Fruit fly (Drosophila melanogaster) whole organism, embryonic: ENCODE results near the gene Jhbp6.
"Not testable (repeated sequence)": the region's sequence is repeated elsewhere in the genome, so short reads cannot be mapped to it uniquely, and the experiment has no call there.

Source experiments
- Atf3 ChIP-seq: fragments of 200-800 bp; sonication (Bioruptor generic); optimal IDR thresholded peaks from 3 replicates; lab custom pipeline; 2016; ENCODE audit warnings: missing biosample characterization, missing genetic modification characterization
- Awh ChIP-seq: fragments of 200-800 bp; sonication (Bioruptor generic); IDR thresholded peaks from 2 replicates; pipeline ENCODE4, ENCODE4 v1.3.6; 2022; ENCODE audit warnings: missing biosample characterization, missing genetic modification characterization
- CG10267 ChIP-seq: fragments of 200-800 bp; sonication (Bioruptor generic); optimal IDR thresholded peaks from 2 replicates; lab custom pipeline; 2018; ENCODE audit warnings: missing biosample characterization, mild to moderate bottlenecking, missing genetic modification characterization, moderate library complexity
- CG11696 ChIP-seq: fragments of 200-800 bp; sonication (Bioruptor generic); IDR thresholded peaks from 2 replicates; pipeline ENCODE4 v1.3.6; 2022; ENCODE audit warnings: missing biosample characterization, missing genetic modification characterization
- CG14710 ChIP-seq: fragments of 200-800 bp; sonication (Bioruptor generic); optimal IDR thresholded peaks from 3 replicates; lab custom pipeline; 2019; ENCODE audit warnings: missing biosample characterization, mild to moderate bottlenecking, missing genetic modification characterization, moderate library complexity
- CG17186 ChIP-seq: fragments of 200-800 bp; sonication (Bioruptor generic); optimal IDR thresholded peaks from 3 replicates; lab custom pipeline; 2017; ENCODE audit warnings: missing biosample characterization, missing genetic modification reagents, missing genetic modification characterization
- CG1832 ChIP-seq: fragments of 200-800 bp; sonication (Bioruptor generic); optimal IDR thresholded peaks from 2 replicates; lab custom pipeline; 2017; ENCODE audit warnings: missing biosample characterization, mild to moderate bottlenecking, missing genetic modification characterization, inconsistent platforms
- CG18599 ChIP-seq: fragments of 200-800 bp; sonication (Bioruptor generic); optimal IDR thresholded peaks from 3 replicates; lab custom pipeline; 2017; ENCODE audit warnings: missing biosample characterization, missing genetic modification characterization, mild to moderate bottlenecking, moderate library complexity, missing genetic modification reagents
- CG31388 ChIP-seq: fragments of 200-800 bp; sonication (Bioruptor generic); optimal IDR thresholded peaks from 2 replicates; lab custom pipeline; 2016; ENCODE audit warnings: missing biosample characterization, missing genetic modification characterization
- CG3838 ChIP-seq: fragments of 200-800 bp; sonication (Bioruptor generic); optimal IDR thresholded peaks from 3 replicates; lab custom pipeline; 2016; ENCODE audit warnings: missing biosample characterization, missing genetic modification characterization
- CG4282 ChIP-seq: fragments of 200-800 bp; sonication (Bioruptor generic); optimal IDR thresholded peaks from 2 replicates; lab custom pipeline; 2016; ENCODE audit warnings: missing biosample characterization, missing genetic modification characterization
- CG4617 ChIP-seq: fragments of 200-800 bp; sonication (Bioruptor generic); optimal IDR thresholded peaks from 3 replicates; lab custom pipeline; 2016; ENCODE audit warnings: missing biosample characterization, missing genetic modification characterization, borderline replicate concordance
- CG8089 ChIP-seq: fragments of 200-800 bp; sonication (Bioruptor generic); optimal IDR thresholded peaks from 3 replicates; lab custom pipeline; 2016; ENCODE audit warnings: missing biosample characterization, missing genetic modification characterization
- CG8290 ChIP-seq, 3 experiments: fragments of 200-800 bp; sonication (Bioruptor generic); optimal IDR thresholded peaks; 2 replicates each; lab custom pipeline; 2016 to 2019; ENCODE audit warnings: missing biosample characterization in 3 of 3, missing genetic modification characterization in 3 of 3, mild to moderate bottlenecking in 2 of 3, moderate library complexity in 1 of 3
- CG8388 ChIP-seq: fragments of 200-800 bp; sonication (Bioruptor generic); optimal IDR thresholded peaks from 2 replicates; lab custom pipeline; 2019; ENCODE audit warnings: missing biosample characterization, mild to moderate bottlenecking, missing genetic modification characterization, moderate library complexity
- CkIIα-i1 ChIP-seq: fragments of 200-800 bp; sonication (Bioruptor generic); IDR thresholded peaks from 2 replicates; pipeline ENCODE4 v1.3.6; 2022; ENCODE audit warnings: missing biosample characterization, missing genetic modification characterization
- D ChIP-seq, 2 experiments: fragments of 200-800 bp in 1 of 2; fragments of >200 bp in 1 of 2; sonication (Bioruptor generic) in 1 of 2; optimal IDR thresholded peaks; 2 replicates in 1 of 2; 3 replicates in 1 of 2; lab custom pipeline; 2017; ENCODE audit warnings: mild to moderate bottlenecking in 1 of 2, missing biosample characterization in 1 of 2, missing genetic modification characterization in 1 of 2, missing genetic modification reagents in 1 of 2
- Dbx ChIP-seq: fragments of 200-800 bp; sonication (Bioruptor generic); IDR thresholded peaks from 3 replicates; pipeline ENCODE4 v1.3.6; 2022; ENCODE audit warnings: missing biosample characterization, missing genetic modification characterization
- HLH4C ChIP-seq: fragments of 200-800 bp; sonication (Bioruptor generic); IDR thresholded peaks from 3 replicates; pipeline ENCODE4 v1.3.6; 2022; ENCODE audit warnings: missing biosample characterization, missing genetic modification characterization; ENCODE audit not compliant: partially characterized antibody
- HLH54F ChIP-seq: fragments of 200-800 bp; sonication (Bioruptor generic); optimal IDR thresholded peaks from 3 replicates; lab custom pipeline; 2016; ENCODE audit warnings: missing biosample characterization, missing genetic modification characterization
- HmgZ ChIP-seq: fragments of 200-800 bp; sonication (Bioruptor generic); optimal IDR thresholded peaks from 2 replicates; lab custom pipeline; 2018; ENCODE audit warnings: missing biosample characterization, mild to moderate bottlenecking, missing genetic modification characterization
- Hsf ChIP-seq: fragments of 200-800 bp; sonication (Bioruptor generic); optimal IDR thresholded peaks from 3 replicates; lab custom pipeline; 2016; ENCODE audit warnings: missing biosample characterization, missing genetic modification characterization
- NC2α ChIP-seq: fragments of 200-800 bp; sonication (Bioruptor generic); optimal IDR thresholded peaks from 2 replicates; lab custom pipeline; 2016; ENCODE audit warnings: missing biosample characterization, missing genetic modification characterization
- Six4 ChIP-seq: fragments of 200-800 bp; sonication (Bioruptor generic); optimal IDR thresholded peaks from 2 replicates; lab custom pipeline; 2016; ENCODE audit warnings: missing biosample characterization, missing genetic modification characterization
- Ssrp ChIP-seq: fragments of 200-800 bp; sonication (Bioruptor generic); optimal IDR thresholded peaks from 2 replicates; lab custom pipeline; 2018; ENCODE audit warnings: missing biosample characterization, mild to moderate bottlenecking, missing genetic modification characterization, moderate library complexity
- dan ChIP-seq: fragments of 200-800 bp; sonication (Bioruptor generic); IDR thresholded peaks from 2 replicates; pipeline ENCODE4 v1.3.6; 2022; ENCODE audit warnings: missing biosample characterization, missing genetic modification characterization
- dmrt11E ChIP-seq: fragments of 200-800 bp; sonication (Bioruptor generic); optimal IDR thresholded peaks from 3 replicates; lab custom pipeline; 2018; ENCODE audit warnings: missing biosample characterization, mild to moderate bottlenecking, missing genetic modification characterization, moderate library complexity
- exex ChIP-seq: fragments of 200-800 bp; sonication (Bioruptor generic); optimal IDR thresholded peaks from 4 replicates; lab custom pipeline; 2018; ENCODE audit warnings: missing biosample characterization, mild to moderate bottlenecking, missing genetic modification characterization, moderate library complexity
- fru ChIP-seq: fragments of >200 bp; optimal IDR thresholded peaks from 2 replicates; lab custom pipeline; 2017
- grn ChIP-seq: fragments of 200-800 bp; sonication (Bioruptor generic); optimal IDR thresholded peaks from 3 replicates; lab custom pipeline; 2017; ENCODE audit warnings: missing biosample characterization, missing genetic modification characterization
- jing ChIP-seq: fragments of 200-800 bp; sonication (Bioruptor generic); optimal IDR thresholded peaks from 2 replicates; lab custom pipeline; 2018; ENCODE audit warnings: missing biosample characterization, mild to moderate bottlenecking, missing genetic modification characterization
- kay ChIP-seq: fragments of 200-800 bp; sonication (Bioruptor generic); optimal IDR thresholded peaks from 2 replicates; lab custom pipeline; 2016; ENCODE audit warnings: missing biosample characterization, missing genetic modification characterization
- nerfin-1 ChIP-seq: fragments of 200-800 bp; sonication (Bioruptor generic); optimal IDR thresholded peaks from 3 replicates; lab custom pipeline; 2019; ENCODE audit warnings: missing biosample characterization, mild to moderate bottlenecking, missing genetic modification characterization, moderate library complexity
- nmo ChIP-seq: fragments of 200-800 bp; sonication (Bioruptor generic); optimal IDR thresholded peaks from 2 replicates; lab custom pipeline; 2018; ENCODE audit warnings: missing biosample characterization, mild to moderate bottlenecking, missing genetic modification characterization, moderate library complexity
- org-1 ChIP-seq: fragments of 200-800 bp; sonication (Bioruptor generic); optimal IDR thresholded peaks from 2 replicates; lab custom pipeline; 2017; ENCODE audit warnings: missing biosample characterization, missing genetic modification characterization
- ro ChIP-seq: fragments of 200-800 bp; sonication (Bioruptor generic); IDR thresholded peaks from 2 replicates; pipeline ENCODE4 v1.3.6; 2022; ENCODE audit warnings: missing biosample characterization, missing genetic modification characterization
- run ChIP-seq: fragments of 200-800 bp; sonication (Bioruptor generic); optimal IDR thresholded peaks from 3 replicates; lab custom pipeline; 2018; ENCODE audit warnings: missing biosample characterization, mild to moderate bottlenecking, missing genetic modification characterization
- sisA ChIP-seq: fragments of 200-800 bp; sonication (Bioruptor generic); IDR thresholded peaks from 2 replicates; pipeline ENCODE4 v1.3.6; 2022; ENCODE audit warnings: missing biosample characterization, missing genetic modification characterization
- so ChIP-seq: fragments of 200-800 bp; sonication (Bioruptor generic); IDR thresholded peaks from 3 replicates; pipeline ENCODE4 v1.3.6; 2022; ENCODE audit warnings: missing biosample characterization, missing genetic modification characterization
- tap ChIP-seq: fragments of 200-800 bp; optimal IDR thresholded peaks from 3 replicates; lab custom pipeline; 2019; ENCODE audit warnings: missing biosample characterization, mild to moderate bottlenecking, missing genetic modification characterization, moderate library complexity
- wdn ChIP-seq: fragments of 200-800 bp; sonication (Bioruptor generic); IDR thresholded peaks from 2 replicates; pipeline ENCODE4 v1.3.6; 2022; ENCODE audit warnings: missing biosample characterization, missing genetic modification characterization

Gene Jhbp6

DNA sequence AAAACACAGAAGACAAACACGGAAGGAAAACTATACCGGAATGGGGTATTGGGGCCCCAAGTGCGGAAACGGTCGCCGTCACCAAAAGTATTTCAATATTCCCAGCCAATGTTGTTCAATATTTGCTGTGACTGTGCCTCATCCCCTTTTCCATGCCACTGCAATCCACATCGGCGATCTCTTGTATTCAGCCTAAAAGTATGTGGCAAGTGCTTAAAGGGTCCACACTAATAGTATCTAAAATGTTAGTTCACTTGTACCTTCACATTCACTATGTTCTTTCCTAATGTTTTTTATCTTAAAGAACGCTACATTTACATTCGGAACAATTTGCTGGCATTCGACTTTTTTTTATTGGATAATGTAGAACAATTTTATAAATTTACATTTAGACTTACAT is 11.2 kb downstream of the Jhbp6 start (continued):
- TF ChIP-seq CG8290 (GFP tag; optimal IDR thresholded peaks at IDR 0.05; lab: Kevin White, UChicago) = no peak
- TF ChIP-seq CG8290 (tag; optimal IDR thresholded peaks at IDR 0.05; lab: Kevin White, UChicago) = no peak
- peak; percentile 11 for TF ChIP-seq CG14710 (tag; lab: Kevin White, UChicago)
- no peak for TF ChIP-seq CG1832 (GFP tag; lab: Kevin White, UChicago)
- no peak for TF ChIP-seq Awh (GFP tag; lab: Robert Waterston, UW)
- TF ChIP-seq nerfin-1 (tag; lab: Kevin White, UChicago) = no peak
- TF ChIP-seq CG17186 = no peak
- no peak for TF ChIP-seq HmgZ (tag; lab: Kevin White, UChicago)
- no peak for TF ChIP-seq Dbx (GFP tag; lab: Robert Waterston, UW)
- TF ChIP-seq grn (GFP tag; lab: Kevin White, UChicago) = peak; percentile 71
- no peak for TF ChIP-seq CG18599 (GFP tag; lab: Kevin White, UChicago)
- peak; percentile 75 for TF ChIP-seq CG8388 (GFP tag; lab: Kevin White, UChicago)
- no peak for TF ChIP-seq sisA (GFP tag; lab: Robert Waterston, UW)
- TF ChIP-seq CkIIα-i1 (GFP tag; lab: Robert Waterston, UW) = no peak
- no peak for TF ChIP-seq fru (lab: Kevin White, UChicago)

DNA sequence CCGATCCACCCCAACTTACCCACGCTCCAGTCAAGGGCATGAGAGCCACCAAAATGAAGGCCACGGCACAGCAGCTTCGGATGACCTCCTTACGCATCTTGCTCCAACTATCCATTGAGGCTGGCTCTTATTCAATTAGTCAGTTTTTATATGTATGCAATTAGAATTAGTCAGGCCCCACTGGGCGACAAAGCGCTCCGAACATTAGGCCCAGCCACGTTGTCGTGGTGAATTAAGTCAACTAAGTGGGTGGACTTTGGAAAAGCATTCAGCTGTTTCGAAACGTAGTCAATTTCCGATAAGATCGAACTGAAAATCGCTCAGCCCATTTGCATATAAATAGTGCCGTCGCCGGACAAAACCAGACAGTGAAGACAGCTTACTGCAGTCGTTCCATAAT is 17.2 kb downstream of the Jhbp6 start, which contains the start of the genes CG14455 and CG14456:
TSS of gene CG14455 (minus strand) at position 101 of the 400 bp plus-strand sequence.
TSS of gene CG14456 (plus strand) at position 236 of the 400 bp plus-strand sequence.
- no peak for TF ChIP-seq dmrt11E (tag; lab: Kevin White, UChicago)
- TF ChIP-seq Ssrp (tag; lab: Kevin White, UChicago) = no peak
- TF ChIP-seq Six4 (GFP tag; lab: Kevin White, UChicago) = no peak
- TF ChIP-seq wdn (GFP tag; lab: Robert Waterston, UW) = no peak
- no peak for TF ChIP-seq Hsf (GFP tag; lab: Kevin White, UChicago)
- TF ChIP-seq so (GFP tag; lab: Robert Waterston, UW) = no peak
- TF ChIP-seq CG10267 (tag; lab: Kevin White, UChicago) = no peak

DNA sequence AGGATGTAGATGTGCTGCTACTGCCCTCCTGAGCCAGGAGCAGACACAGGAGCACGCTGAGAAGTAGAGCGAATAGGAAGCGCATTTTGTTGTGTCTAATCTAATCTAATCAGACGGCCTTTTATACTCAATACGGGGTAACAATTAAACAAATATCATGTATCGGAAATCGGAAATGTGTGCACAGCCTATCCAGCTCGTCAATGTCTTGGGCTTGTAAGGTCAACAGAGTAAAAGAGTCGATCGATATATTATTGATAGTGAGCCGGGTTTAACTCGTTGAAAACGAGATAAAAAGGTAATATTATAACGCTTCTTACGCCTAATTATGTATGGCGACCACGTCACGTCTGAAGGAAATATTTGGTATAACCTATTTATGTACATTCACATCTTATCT is 22.7 kb downstream of the Jhbp6 start, which contains the start of gene CG14454:
TSS of gene CG14454 (minus strand) at position 101 of the 400 bp plus-strand sequence.
- not testable (repeated sequence) for TF ChIP-seq CG4282 (GFP tag; lab: Kevin White, UChicago); run (tag; lab: Kevin White, UChicago); HLH54F (GFP tag; lab: Kevin White, UChicago)

DNA sequence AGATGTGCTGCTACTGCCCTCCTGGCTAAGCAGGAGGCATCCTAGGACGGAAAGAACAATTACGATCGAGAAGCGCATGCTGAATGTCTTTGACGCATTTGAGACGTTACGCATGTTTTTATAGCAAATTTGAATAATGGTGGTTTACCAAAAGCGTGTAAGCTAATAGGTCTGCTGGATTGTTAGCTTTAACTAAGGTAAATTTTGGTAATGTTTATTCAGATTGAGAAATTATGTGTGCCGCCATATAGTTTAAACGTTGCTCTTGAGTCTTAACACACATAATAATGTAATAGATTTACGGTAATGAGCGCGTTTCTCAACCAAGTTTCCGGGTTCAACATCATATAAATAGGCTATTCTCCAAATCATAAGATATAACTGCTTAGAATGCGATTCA is 24.0 kb downstream of the Jhbp6 start, which contains the start of the genes CG12546 and CG14453:
TSS of gene CG12546 (minus strand) at position 101 of the 400 bp plus-strand sequence.
TSS of gene CG14453 (plus strand) at position 372 of the 400 bp plus-strand sequence.
- TF ChIP-seq D (optimal IDR thresholded peaks at IDR 0.05; lab: Kevin White, UChicago) (no peak), D (GFP tag; optimal IDR thresholded peaks at IDR 0.05; lab: Kevin White, UChicago) (no peak), org-1 (GFP tag; lab: Kevin White, UChicago) (no peak), CG31388 (GFP tag; lab: Kevin White, UChicago) (no peak), ro (GFP tag; lab: Robert Waterston, UW) (no peak), dan (GFP tag; lab: Robert Waterston, UW) (no peak), tap (no peak), CG17186 (no peak), exex (no peak), HLH4C (GFP tag; lab: Robert Waterston, UW) (no peak), CG11696 (GFP tag; lab: Robert Waterston, UW) (no peak), NC2α (no peak), kay (GFP tag; lab: Kevin White, UChicago) (no peak), nmo (GFP tag; lab: Kevin White, UChicago) (no peak), CG3838 (no peak), Atf3 (GFP tag; lab: Kevin White, UChicago) (no peak), jing (no peak), CG4617 (no peak), CG8089 (GFP tag; lab: Kevin White, UChicago) (no peak)
